Fruit fly (Drosophila melanogaster) whole organism: ENCODE measurements around the gene GstZ1.

Experiments
- CG8478 ChIP-seq: fragments of >200 bp; optimal IDR thresholded peaks from 2 replicates; lab custom pipeline; 2018; ENCODE audit warnings: inconsistent platforms
- Dll ChIP-seq: fragments of >200 bp; optimal IDR thresholded peaks from 2 replicates; lab custom pipeline; 2017
- EcR ChIP-seq, 2 experiments: fragments of >200 bp; optimal IDR thresholded peaks; 2 replicates each; lab custom pipeline; 2017; ENCODE audit warnings: missing biosample characterization in 2 of 2, missing genetic modification characterization in 2 of 2, missing genetic modification reagents in 2 of 2
- pan ChIP-seq: fragments of >200 bp; optimal IDR thresholded peaks from 2 replicates; lab custom pipeline; 2017
- psq ChIP-seq: fragments of >200 bp; optimal IDR thresholded peaks from 2 replicates; lab custom pipeline; 2017
- usp ChIP-seq: fragments of >200 bp; optimal IDR thresholded peaks from 2 replicates; lab custom pipeline; 2017; ENCODE audit warnings: missing biosample characterization, missing genetic modification characterization, mixed read lengths

GstZ1 gene

DNA sequence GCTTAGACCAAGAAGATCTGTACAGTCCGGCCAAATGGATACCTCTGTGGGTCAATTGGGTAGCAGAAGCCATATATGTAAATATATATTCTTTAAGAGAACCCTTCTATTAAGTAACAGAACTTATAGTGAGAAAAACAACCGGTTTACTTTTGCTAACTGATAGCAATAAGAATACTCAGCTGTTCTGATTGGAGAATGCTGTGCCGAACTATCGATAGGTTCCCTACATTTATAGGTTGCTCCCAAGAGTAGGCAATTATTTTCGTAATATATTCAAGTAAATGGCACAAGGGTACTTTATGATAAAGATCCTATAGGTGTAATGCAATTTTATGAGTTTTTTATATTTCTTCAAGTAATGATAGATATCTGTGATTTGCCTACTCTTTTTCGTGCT is at the start of gene GstZ1:
Gene GstZ1, minus strand, starts transcription at position 174 of the 400 bp plus-strand sequence.
- TF ChIP-seq CG8478 (no peak), pan (lab: Kevin White, UChicago) (no peak), psq (lab: Kevin White, UChicago) (no peak), Dll (lab: Kevin White, UChicago) (no peak), usp (GFP tag; lab: Kevin White, UChicago) (no peak), EcR (GFP tag; optimal IDR thresholded peaks at IDR 0.05; lab: Kevin White, UChicago) (no peak)

DNA sequence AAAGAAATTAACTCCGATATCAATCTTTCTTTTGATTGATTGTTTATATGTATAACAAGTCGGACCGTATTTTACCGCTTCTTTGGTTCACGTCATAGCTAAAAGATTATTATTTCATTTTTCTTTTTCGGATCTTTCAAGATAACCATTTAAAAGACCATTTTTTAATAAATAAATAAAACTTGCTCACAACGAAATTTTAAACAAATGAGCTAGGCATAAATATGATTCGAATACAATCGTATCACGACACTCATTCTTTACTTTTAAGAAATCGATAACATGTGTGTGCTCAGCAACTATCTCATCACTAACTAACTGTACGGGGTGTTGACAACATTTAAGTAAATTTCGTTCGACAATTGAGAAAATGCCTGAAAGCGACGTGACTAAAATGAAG is 48.0 kb upstream of the GstZ1 start, which contains the start of gene CG8149:
Gene CG8149, plus strand, starts transcription at position 302 of the 400 bp plus-strand sequence.
- TF ChIP-seq Dll (lab: Kevin White, UChicago) (no peak), CG8478 (no peak), EcR (GFP tag; optimal IDR thresholded peaks at IDR 0.05; lab: Kevin White, UChicago) (no peak), psq (lab: Kevin White, UChicago) (no peak), usp (GFP tag; lab: Kevin White, UChicago) (no peak), pan (lab: Kevin White, UChicago) (no peak)

DNA sequence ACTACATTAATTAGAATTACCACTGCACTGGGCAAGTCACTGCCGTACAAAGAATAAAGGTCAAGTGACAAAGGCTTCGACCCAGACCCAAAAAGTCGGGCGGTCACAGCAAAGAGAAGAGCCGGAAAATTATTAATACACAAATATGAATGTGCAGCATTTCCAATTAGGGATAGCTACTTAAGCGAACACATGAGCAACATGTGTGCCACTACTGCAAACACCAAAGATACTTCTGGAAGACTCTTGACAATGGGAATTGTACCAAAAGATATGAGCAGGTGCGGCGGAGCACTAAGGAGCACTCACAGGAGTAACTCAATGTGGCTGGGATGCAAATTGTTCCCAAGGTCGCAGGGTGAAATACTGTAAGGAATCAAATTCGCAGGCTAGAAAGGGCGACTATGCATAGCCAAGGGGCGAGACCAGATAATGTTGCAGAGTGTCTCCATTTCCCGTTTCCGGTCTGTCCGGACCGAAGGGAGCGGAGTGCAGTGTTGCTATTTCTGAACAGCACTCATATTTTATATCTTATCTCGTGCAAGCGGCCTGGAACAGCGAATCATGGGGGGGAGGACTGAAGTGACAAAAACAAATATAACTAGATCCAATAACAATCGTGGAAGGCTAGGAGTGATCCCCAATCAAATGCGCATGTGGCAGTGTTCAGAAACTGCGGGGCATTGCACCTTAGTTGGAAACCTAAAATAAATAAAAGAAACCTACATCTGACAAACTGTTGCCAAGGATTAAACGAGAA is 47.2 kb upstream of the GstZ1 start:
- peak in 1 of 2 experiments; percentile 16 for TF ChIP-seq EcR (GFP tag; optimal IDR thresholded peaks at IDR 0.05; lab: Kevin White, UChicago)
- TF ChIP-seq pan (lab: Kevin White, UChicago), result no peak

DNA sequence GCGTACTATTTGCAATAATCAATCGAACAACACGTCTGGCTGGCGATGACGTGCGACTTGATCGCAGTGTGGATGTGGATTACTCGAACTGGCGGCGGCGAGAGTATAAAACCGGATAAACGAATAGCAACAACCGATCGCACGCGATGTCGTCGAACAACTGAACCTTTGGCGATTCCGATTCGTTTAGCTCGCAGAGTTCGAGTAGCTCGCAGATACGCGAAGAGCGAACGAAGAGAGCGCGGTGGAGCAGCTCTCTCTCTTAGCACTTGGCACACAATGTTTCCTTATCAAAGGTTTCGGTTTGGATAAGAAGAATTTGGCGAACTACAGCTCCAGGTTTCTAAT is 46.0 kb upstream of the GstZ1 start, which contains the start of gene RhoL:
Gene RhoL, minus strand, starts transcription at position 166 of the 348 bp plus-strand sequence.
- TF ChIP-seq pan (lab: Kevin White, UChicago) (no peak), usp (GFP tag; lab: Kevin White, UChicago) (no peak), Dll (lab: Kevin White, UChicago) (no peak), CG8478 (no peak), psq (lab: Kevin White, UChicago) (no peak), EcR (GFP tag; optimal IDR thresholded peaks at IDR 0.05; lab: Kevin White, UChicago) (no peak)

DNA sequence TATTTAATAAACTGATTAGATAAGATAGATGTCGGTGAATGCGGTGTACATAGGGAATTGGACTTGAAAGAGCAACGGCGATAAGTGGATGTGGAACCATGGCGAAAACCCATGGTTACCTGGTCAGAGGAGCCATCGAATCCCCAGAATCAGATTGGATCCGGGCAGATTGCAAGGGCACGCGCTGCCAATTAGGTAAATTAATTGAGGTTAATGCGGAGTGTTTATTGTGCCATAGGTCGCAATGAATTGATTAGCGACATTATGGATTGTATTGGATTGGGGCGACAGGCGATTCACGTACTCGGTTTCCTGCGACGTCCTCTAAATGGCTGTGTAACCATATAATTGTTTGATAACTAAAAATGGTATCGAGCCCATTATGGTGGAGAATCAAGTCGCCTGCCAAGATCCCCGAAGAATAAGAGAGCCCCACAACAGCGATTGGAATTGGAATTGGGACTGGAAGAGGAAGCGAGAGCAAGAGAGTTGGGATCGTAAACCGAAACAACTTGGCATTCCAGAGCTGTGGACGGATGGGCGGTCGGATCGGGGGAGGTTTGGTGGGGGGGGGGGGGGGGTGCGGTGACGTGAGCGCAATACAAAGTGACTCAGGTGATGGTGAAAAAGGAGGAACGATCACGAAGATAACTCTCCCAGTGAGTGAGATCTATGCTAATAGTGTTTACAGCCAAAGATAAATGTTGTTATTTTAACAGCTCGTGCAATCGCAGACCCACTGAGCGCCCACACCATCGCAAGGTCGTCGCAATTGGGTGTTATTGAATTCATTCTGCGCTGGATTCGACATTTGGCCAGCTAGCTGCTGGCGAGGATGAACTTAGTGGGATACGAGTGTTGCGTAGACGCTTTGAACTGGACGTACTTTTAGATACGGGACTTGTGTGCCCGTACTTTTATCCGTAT is 45.4 kb upstream of the GstZ1 start:
- TF ChIP-seq CG8478 (no peak), Dll (lab: Kevin White, UChicago) (no peak), psq (lab: Kevin White, UChicago) (no peak), pan (lab: Kevin White, UChicago) (no peak), EcR (GFP tag; optimal IDR thresholded peaks at IDR 0.05; lab: Kevin White, UChicago) (no peak), usp (GFP tag; lab: Kevin White, UChicago) (no peak)

DNA sequence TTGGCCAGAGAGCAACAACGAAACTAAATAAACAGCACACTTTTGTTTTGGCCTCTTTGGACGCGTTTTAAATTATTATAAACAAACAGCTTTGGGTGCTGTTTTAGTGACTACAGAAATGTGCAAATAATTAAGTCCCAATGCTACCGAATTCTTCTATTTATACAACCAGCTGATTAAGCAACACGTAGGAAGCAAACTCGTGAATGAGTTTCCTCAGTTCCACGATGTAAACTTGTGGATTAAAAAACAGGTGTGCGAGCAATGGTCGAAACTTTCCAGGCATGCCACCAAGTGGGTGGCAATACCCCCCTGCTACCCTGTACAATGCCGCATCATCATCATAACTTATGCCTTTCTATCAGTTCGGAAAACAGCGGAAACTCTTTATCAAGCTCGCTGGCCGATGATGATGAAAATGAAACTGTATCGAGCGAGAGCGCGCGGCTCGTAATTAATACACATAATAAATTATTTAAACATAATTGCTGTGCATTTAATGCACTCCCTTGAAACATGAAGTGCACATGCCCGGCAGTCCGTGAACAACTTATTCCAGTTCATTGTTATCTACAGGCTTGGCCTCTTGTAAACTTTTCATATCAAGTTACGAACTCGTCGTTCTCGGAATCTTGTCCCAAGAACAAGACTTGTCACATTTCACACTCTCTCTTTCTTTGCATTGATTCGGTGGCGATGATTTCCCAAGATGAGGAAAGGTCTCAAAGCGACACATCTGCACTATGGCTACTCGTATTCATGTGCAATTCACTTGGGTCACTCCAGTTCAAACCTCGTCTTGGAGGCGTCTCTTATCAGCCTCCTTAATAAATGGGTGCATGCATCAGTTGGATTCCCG is 44.1 kb upstream of the GstZ1 start:
- TF ChIP-seq Dll (lab: Kevin White, UChicago), result no peak
- no peak for TF ChIP-seq CG8478
- TF ChIP-seq EcR (GFP tag; optimal IDR thresholded peaks at IDR 0.05; lab: Kevin White, UChicago), result no peak
- TF ChIP-seq usp (GFP tag; lab: Kevin White, UChicago), result no peak
- TF ChIP-seq psq (lab: Kevin White, UChicago), result no peak
- no peak for TF ChIP-seq pan (lab: Kevin White, UChicago)

DNA sequence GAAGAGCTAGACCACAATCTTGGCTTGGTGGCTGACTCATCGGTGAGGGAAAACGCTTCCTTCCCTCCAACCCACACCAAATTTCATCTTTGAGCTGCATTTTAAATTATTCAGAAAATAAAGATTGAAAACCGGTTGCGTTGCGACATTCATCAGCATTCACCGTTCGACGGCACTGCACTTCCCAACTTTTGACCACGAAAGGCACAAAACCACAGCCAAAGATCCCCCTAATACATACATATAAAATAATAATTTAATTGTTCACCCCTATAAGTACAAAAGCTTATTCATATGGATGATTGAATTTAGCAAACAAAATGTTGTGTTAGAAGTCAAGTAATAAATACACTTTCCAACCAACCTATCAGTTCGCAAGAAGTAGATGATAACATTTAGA is 42.9 kb upstream of the GstZ1 start:
- TF ChIP-seq psq (lab: Kevin White, UChicago) (no peak), usp (GFP tag; lab: Kevin White, UChicago) (no peak), CG8478 (no peak), pan (lab: Kevin White, UChicago) (no peak), EcR (GFP tag; optimal IDR thresholded peaks at IDR 0.05; lab: Kevin White, UChicago) (no peak), Dll (lab: Kevin White, UChicago) (no peak)

DNA sequence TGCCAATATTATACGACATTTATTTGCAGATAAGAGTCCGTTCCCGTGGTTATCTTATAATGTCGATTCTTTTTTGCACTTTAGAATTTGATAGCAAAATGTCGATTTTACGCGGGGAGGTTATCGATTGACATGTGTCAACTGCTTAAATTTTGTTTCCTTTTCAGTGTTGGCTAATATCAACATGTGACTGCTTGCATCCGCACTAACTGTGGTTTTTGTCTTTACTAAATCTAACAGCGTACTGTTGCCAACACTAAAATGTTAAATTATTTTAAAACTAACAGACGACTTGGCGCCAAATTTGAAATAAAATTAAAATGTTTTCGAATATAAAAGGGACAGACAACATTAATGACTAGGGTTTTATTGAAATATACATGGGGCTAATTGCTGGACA is 40.4 kb upstream of the GstZ1 start:
- TF ChIP-seq EcR (GFP tag; optimal IDR thresholded peaks at IDR 0.05; lab: Kevin White, UChicago), result no peak
- TF ChIP-seq Dll (lab: Kevin White, UChicago), result no peak
- no peak for TF ChIP-seq usp (GFP tag; lab: Kevin White, UChicago)
- no peak for TF ChIP-seq psq (lab: Kevin White, UChicago)
- TF ChIP-seq CG8478, result no peak

DNA sequence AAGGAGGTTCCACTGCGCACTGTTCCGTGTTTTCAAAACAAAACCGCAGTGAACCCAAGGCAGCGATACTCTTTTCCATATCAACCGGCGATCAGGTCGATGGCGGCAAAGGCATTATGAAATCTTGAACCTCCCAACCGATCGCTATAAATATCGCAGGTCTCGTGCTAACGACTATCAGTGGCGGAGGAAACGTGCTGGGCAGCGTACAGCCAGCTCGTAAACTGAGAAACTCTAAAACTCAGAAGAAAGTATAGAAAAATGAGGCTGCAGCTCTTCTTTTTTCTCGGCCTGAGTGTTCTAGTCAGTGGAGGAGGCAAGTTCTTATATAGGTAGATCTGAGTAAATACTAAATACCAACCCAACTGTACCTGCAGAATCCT is 38.3 kb upstream of the GstZ1 start, which contains the start of gene phu:
Gene phu, plus strand, starts transcription at position 175 of the 383 bp plus-strand sequence.
- no peak for TF ChIP-seq CG8478
- no peak for TF ChIP-seq EcR (GFP tag; optimal IDR thresholded peaks at IDR 0.05; lab: Kevin White, UChicago)
- TF ChIP-seq pan (lab: Kevin White, UChicago), result no peak

DNA sequence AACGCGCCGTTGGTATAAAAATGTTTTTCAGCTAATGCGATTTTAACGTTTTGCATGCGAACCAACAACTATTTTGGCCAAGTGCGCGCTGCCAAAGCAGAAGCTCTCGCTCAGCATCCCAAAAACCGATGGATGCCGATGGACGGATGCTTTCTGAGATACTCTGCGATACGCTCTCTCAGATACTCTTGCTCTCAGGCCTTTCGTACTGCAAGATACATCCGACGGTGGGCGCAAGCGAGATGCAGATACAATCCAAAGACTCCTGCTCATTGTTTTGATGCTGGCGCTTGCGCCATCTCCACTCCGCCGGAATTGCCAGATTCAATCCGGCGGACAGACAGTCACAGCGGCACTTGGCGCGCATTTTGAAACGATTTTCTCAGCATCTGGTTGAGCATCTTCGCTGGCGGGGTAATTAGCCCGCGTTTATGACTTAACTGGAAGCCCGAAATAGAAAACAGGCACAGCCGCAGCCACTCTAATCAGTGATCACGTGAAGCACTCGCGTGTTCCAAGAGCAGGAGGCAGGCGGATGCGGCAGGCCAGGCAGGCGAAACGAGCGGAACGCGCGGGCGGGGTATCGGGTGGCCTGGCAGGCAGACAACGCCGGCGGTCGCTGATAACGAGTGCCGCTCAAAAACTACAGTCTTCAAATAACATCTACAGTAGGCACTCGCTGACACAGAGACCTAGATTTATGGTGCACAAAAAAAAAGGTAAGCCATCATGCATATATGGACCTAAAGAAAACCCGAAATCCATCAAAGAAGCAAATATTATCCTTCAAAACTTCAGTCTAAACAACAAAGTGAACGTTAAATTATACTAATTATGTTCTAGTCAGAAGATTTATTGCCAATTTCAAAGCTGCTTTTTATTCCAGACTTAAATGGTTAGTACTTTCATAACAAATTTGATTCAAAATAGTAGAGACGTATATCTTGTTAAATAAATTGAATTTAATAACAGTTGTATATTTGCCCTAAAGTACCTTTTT is 37.6 kb upstream of the GstZ1 start, which contains the start of gene CG16779:
Gene CG16779, minus strand, starts transcription at position 51 of the 1,000 bp plus-strand sequence.
- TF ChIP-seq EcR (GFP tag; optimal IDR thresholded peaks at IDR 0.05; lab: Kevin White, UChicago) (no peak), psq (lab: Kevin White, UChicago) (no peak)
